Worm (Caenorhabditis elegans): Measurements from ENCODE around the gene C47E12.3.

- TF ChIP-seq R02D3.7 (tag; optimal IDR thresholded peaks at IDR 0.05) (no peak), nhr-10 (tag; optimal IDR thresholded peaks at IDR 0.05) (no peak), hmg-1.1 (GFP tag; IDR thresholded peaks at IDR 0.05) (no peak), skn-1 (tag; optimal IDR thresholded peaks at IDR 0.05) (no peak), daf-12 (tag; optimal IDR thresholded peaks at IDR 0.05) (no peak)
These were observed 21.3 kb upstream of the C47E12.3 start, which contains the start of gene F44D12.8 for ce11 chrIV:10022991-10023390.
